Worm (Caenorhabditis elegans): Measurements from ENCODE around the gene tsp-10.

DNA sequence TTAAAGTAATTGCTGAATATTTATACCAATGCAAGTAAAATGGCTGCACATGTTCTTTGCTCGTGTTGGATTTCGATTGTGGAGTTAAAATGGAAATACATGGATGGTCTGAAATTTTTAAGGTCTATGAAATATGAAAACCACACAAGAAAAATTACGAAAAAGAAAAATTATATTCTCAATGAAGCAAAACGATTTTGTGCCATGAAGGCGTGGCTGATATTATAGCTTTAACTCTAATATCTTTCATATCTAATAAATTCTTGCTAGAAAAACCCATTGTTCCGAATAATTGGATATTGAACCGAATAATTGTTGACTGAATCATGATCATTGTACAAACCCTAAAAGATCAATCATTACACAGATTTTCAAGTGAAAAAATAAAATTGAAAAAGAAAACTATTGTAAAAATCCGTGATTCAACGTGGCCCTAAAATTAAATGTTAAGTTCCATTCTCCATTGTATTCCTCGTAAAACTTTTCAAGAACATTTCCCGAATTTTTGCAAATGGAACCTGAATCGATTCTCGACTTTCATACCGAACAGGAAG lies 36.4 kb downstream of the tsp-10 start, which contains the start of the genes srx-95 and fis-1:
- no peak for TF ChIP-seq ceh-48 (tag; optimal IDR thresholded peaks at IDR 0.05)
- no peak for TF ChIP-seq pqm-1 (tag; optimal IDR thresholded peaks at IDR 0.05)
- TF ChIP-seq F13H6.1 (tag; optimal IDR thresholded peaks at IDR 0.05) = no peak
- no peak for TF ChIP-seq pha-4 (tag; optimal IDR thresholded peaks at IDR 0.05)
